Worm (Caenorhabditis elegans): ENCODE results near the gene fat-2.

Gene fat-2

ce11 chrIV:13311331-13312034 lies 12.2 kb upstream of the fat-2 start (continued):
- TF ChIP-seq F57A8.1 (GFP tag; optimal IDR thresholded peaks at IDR 0.05) (no peak), F52B5.7 (tag; optimal IDR thresholded peaks at IDR 0.05) (no peak)

- TF ChIP-seq nhr-80 (tag; optimal IDR thresholded peaks at IDR 0.05) (peak; percentile 72), lin-40 (tag; optimal IDR thresholded peaks at IDR 0.05) (peak; percentile 1), zim-3 (tag; optimal IDR thresholded peaks at IDR 0.05) (no peak), dox-1 (GFP tag; IDR thresholded peaks at IDR 0.05) (peak; percentile 32; the same call in 1 of the 2 replicates), F52B5.7 (tag; optimal IDR thresholded peaks at IDR 0.05) (no peak), B0336.3 (GFP tag; IDR thresholded peaks at IDR 0.05) (0 out of 2 replicates have a peak, but pooled peaks have one; percentile 23), Y95B8A.8 (GFP tag; IDR thresholded peaks at IDR 0.05) (no peak), ceh-79 (tag; optimal IDR thresholded peaks at IDR 0.05) (no peak), cebp-1 (GFP tag; IDR thresholded peaks at IDR 0.05) (no peak), cebp-1 (tag; optimal IDR thresholded peaks at IDR 0.05) (peak; percentile 14), ZK185.1 (tag; optimal IDR thresholded peaks at IDR 0.05; ENCODE audit: poor library complexity, severe bottlenecking) (peak; percentile 13), C06A6.2 (GFP tag; conservative IDR thresholded peaks at IDR 0.05) (0 out of 2 replicates have a peak, but pooled peaks have one; percentile 18), B0019.2 (GFP tag; conservative IDR thresholded peaks at IDR 0.05) (no peak), lin-26 (GFP tag; IDR thresholded peaks at IDR 0.05) (0 out of 2 replicates have a peak, but pooled peaks have one; percentile 64), zfh-2 (GFP tag; conservative IDR thresholded peaks at IDR 0.05) (peak; percentile 48; the same call in 1 of the 2 replicates), Y53F4B.3 (GFP tag; IDR thresholded peaks at IDR 0.05) (no peak), lag-1 (GFP tag; IDR thresholded peaks at IDR 0.05) (no peak), egl-44 (GFP tag; IDR thresholded peaks at IDR 0.05) (no peak)
Measured at ce11 chrIV:13313156-13313555, 10.5 kb upstream of the fat-2 start.

ce11 chrIV:13314181-13314580 lies 9.5 kb upstream of the fat-2 start:
- TF ChIP-seq let-607 (tag; optimal IDR thresholded peaks at IDR 0.05) (peak in 1 of 2 experiments; percentile 8), egl-44 (GFP tag; IDR thresholded peaks at IDR 0.05) (0 out of 2 replicates have a peak, but pooled peaks have one; percentile 39), atf-7 (tag; optimal IDR thresholded peaks at IDR 0.05) (peak; percentile 53), repo-1 (tag; optimal IDR thresholded peaks at IDR 0.05) (no peak), sdz-38 (tag; optimal IDR thresholded peaks at IDR 0.05) (no peak), ztf-26 (tag; optimal IDR thresholded peaks at IDR 0.05) (peak; percentile 3), cebp-1 (GFP tag; IDR thresholded peaks at IDR 0.05) (no peak), cebp-1 (tag; optimal IDR thresholded peaks at IDR 0.05) (peak; percentile 37), K11D2.4 (GFP tag; IDR thresholded peaks at IDR 0.05) (no peak), pha-4 (tag; optimal IDR thresholded peaks at IDR 0.05) (peak; percentile 91), nhr-80 (tag; optimal IDR thresholded peaks at IDR 0.05) (peak; percentile 95), ztf-22 (GFP tag; optimal IDR thresholded peaks at IDR 0.05) (peak; percentile 27), ZK185.1 (tag; optimal IDR thresholded peaks at IDR 0.05; ENCODE audit: poor library complexity, severe bottlenecking) (peak; percentile 28), lsl-1 (GFP tag; optimal IDR thresholded peaks at IDR 0.05) (no peak), lin-54 (GFP tag; optimal IDR thresholded peaks at IDR 0.05) (no peak), nhr-90 (tag; optimal IDR thresholded peaks at IDR 0.05) (peak; percentile 16), lin-40 (tag; optimal IDR thresholded peaks at IDR 0.05) (peak; percentile 26), tbp1 (GFP tag; optimal IDR thresholded peaks at IDR 0.05) (peak; percentile 38), chd-7 (tag; optimal IDR thresholded peaks at IDR 0.05) (peak; percentile 46), ceh-27 (GFP tag; optimal IDR thresholded peaks at IDR 0.05) (no peak), B0336.3 (GFP tag; IDR thresholded peaks at IDR 0.05) (peak; percentile 51; the same call in 1 of the 2 replicates), lag-1 (GFP tag; IDR thresholded peaks at IDR 0.05) (no peak), F23B12.7 (tag; optimal IDR thresholded peaks at IDR 0.05; ENCODE audit: insufficient read depth) (peak; percentile 8), mel-28 (tag; optimal IDR thresholded peaks at IDR 0.05; ENCODE audit: borderline replicate concordance) (no peak), unc-62 (GFP tag; optimal IDR thresholded peaks at IDR 0.05) (peak; percentile 44), akir-1 (GFP tag; optimal IDR thresholded peaks at IDR 0.05) (no peak), madf-10 (tag; optimal IDR thresholded peaks at IDR 0.05) (peak; percentile 22), Y53G8AR.9 (GFP tag; conservative IDR thresholded peaks at IDR 0.05) (0 out of 2 replicates have a peak, but pooled peaks have one; percentile 40), nfyb-1 (GFP tag; IDR thresholded peaks at IDR 0.05) (peak; percentile 74), hmg-1.2 (GFP tag; IDR thresholded peaks at IDR 0.05) (peak; percentile 13; the same call in 1 of the 2 replicates), snpc-3.4 (tag; optimal IDR thresholded peaks at IDR 0.05) (no peak), dox-1 (GFP tag; IDR thresholded peaks at IDR 0.05) (peak; percentile 59)

Data from whole organism, young adult.